Fruit fly (Drosophila melanogaster) whole organism, embryonic: ENCODE results near the gene Claspin.

ENCODE experiments used
- B-H1 ChIP-seq: fragments of 200-800 bp; sonication (Bioruptor generic); IDR thresholded peaks from 3 replicates; pipeline ENCODE4 v1.3.6; 2022; ENCODE audit warnings: missing biosample characterization, missing genetic modification characterization
- Blimp-1 ChIP-seq: fragments of 200-800 bp; sonication (Bioruptor generic); optimal IDR thresholded peaks from 3 replicates; lab custom pipeline; 2018; ENCODE audit warnings: missing biosample characterization, missing genetic modification characterization, mild to moderate bottlenecking, moderate library complexity, missing genetic modification reagents
- CG10366 ChIP-seq: fragments of 200-800 bp; sonication (Bioruptor generic); IDR thresholded peaks from 2 replicates; pipeline ENCODE4 v1.3.6; 2022; ENCODE audit warnings: missing biosample characterization, missing genetic modification characterization
- CG10462 ChIP-seq: fragments of 200-800 bp; sonication (Bioruptor generic); optimal IDR thresholded peaks from 2 replicates; lab custom pipeline; 2016; ENCODE audit warnings: missing biosample characterization, missing genetic modification characterization
- CG10654 ChIP-seq: fragments of 200-800 bp; sonication (Bioruptor generic); optimal IDR thresholded peaks from 2 replicates; lab custom pipeline; 2016; ENCODE audit warnings: missing biosample characterization, missing genetic modification characterization
- CG11093 ChIP-seq: fragments of 200-800 bp; sonication (Bioruptor generic); IDR thresholded peaks from 3 replicates; pipeline ENCODE4 v1.3.6; 2022; ENCODE audit warnings: missing biosample characterization, missing genetic modification characterization
- CG11560 ChIP-seq: fragments of 200-800 bp; sonication (Bioruptor generic); IDR thresholded peaks from 3 replicates; pipeline ENCODE4 v1.3.6; 2022; ENCODE audit warnings: missing biosample characterization, missing genetic modification characterization
- CG11696 ChIP-seq: fragments of 200-800 bp; sonication (Bioruptor generic); IDR thresholded peaks from 2 replicates; pipeline ENCODE4 v1.3.6; 2022; ENCODE audit warnings: missing biosample characterization, missing genetic modification characterization
- CG12104 ChIP-seq: fragments of 200-800 bp; sonication (Bioruptor generic); optimal IDR thresholded peaks from 3 replicates; lab custom pipeline; 2016; ENCODE audit warnings: missing biosample characterization, missing genetic modification characterization
- CG1233 ChIP-seq: fragments of 200-800 bp; sonication (Bioruptor generic); optimal IDR thresholded peaks from 4 replicates; lab custom pipeline; 2018; ENCODE audit warnings: missing biosample characterization, mild to moderate bottlenecking, missing genetic modification characterization
- CG13894 ChIP-seq: fragments of 200-800 bp; sonication (Bioruptor generic); optimal IDR thresholded peaks from 3 replicates; lab custom pipeline; 2018; ENCODE audit warnings: missing biosample characterization, mild to moderate bottlenecking, missing genetic modification characterization, moderate library complexity
- CG14050 ChIP-seq: fragments of 200-800 bp; sonication (Bioruptor generic); IDR thresholded peaks from 3 replicates; pipeline ENCODE4 v1.3.6; 2022; ENCODE audit warnings: missing biosample characterization, missing genetic modification characterization
- CG15601 ChIP-seq: fragments of 200-800 bp; sonication (Bioruptor generic); optimal IDR thresholded peaks from 3 replicates; lab custom pipeline; 2019; ENCODE audit warnings: missing biosample characterization, mild to moderate bottlenecking, missing genetic modification characterization, moderate library complexity
- CG17186 ChIP-seq: fragments of 200-800 bp; sonication (Bioruptor generic); optimal IDR thresholded peaks from 3 replicates; lab custom pipeline; 2017; ENCODE audit warnings: missing biosample characterization, missing genetic modification reagents, missing genetic modification characterization
- CG17328 ChIP-seq: fragments of 200-800 bp; sonication (Bioruptor generic); IDR thresholded peaks from 2 replicates; pipeline ENCODE4 v1.3.6; 2022; ENCODE audit warnings: missing biosample characterization, missing genetic modification characterization
- CG17359 ChIP-seq: fragments of 200-800 bp; sonication (Bioruptor generic); optimal IDR thresholded peaks from 3 replicates; lab custom pipeline; 2018; ENCODE audit warnings: missing biosample characterization, mild to moderate bottlenecking, missing genetic modification characterization, moderate library complexity
- CG32532 ChIP-seq: fragments of 200-800 bp; sonication (Bioruptor generic); IDR thresholded peaks from 2 replicates; pipeline ENCODE4 v1.3.6; 2022; ENCODE audit warnings: missing biosample characterization, missing genetic modification characterization
- CG6654 ChIP-seq: fragments of 200-800 bp; sonication (Bioruptor generic); optimal IDR thresholded peaks from 2 replicates; lab custom pipeline; 2017; ENCODE audit warnings: missing biosample characterization, mild to moderate bottlenecking, missing genetic modification characterization
- CG8765 ChIP-seq: fragments of 200-800 bp; sonication (Bioruptor generic); IDR thresholded peaks from 2 replicates; pipeline ENCODE4 v1.3.6; 2022; ENCODE audit warnings: missing biosample characterization, missing genetic modification characterization
- Dfd ChIP-seq, 2 experiments: fragments of >200 bp; optimal IDR thresholded peaks; 2 replicates each; lab custom pipeline; 2017; ENCODE audit warnings: missing biosample characterization in 2 of 2, missing genetic modification characterization in 2 of 2
- Doc3 ChIP-seq: fragments of 200-800 bp; sonication (Bioruptor generic); IDR thresholded peaks from 3 replicates; pipeline ENCODE4 v1.3.6; 2022; ENCODE audit warnings: missing biosample characterization, missing genetic modification characterization; ENCODE audit not compliant: partially characterized antibody
- Dp ChIP-seq: fragments of 200-800 bp; sonication (Bioruptor generic); optimal IDR thresholded peaks from 2 replicates; lab custom pipeline; 2018; ENCODE audit warnings: missing biosample characterization, mild to moderate bottlenecking, missing genetic modification characterization, moderate library complexity
- Ets97D ChIP-seq: fragments of 200-800 bp; sonication (Bioruptor generic); optimal IDR thresholded peaks from 3 replicates; lab custom pipeline; 2016; ENCODE audit warnings: missing biosample characterization, missing genetic modification characterization
- GATAe ChIP-seq: fragments of 200-800 bp; sonication (Bioruptor generic); conservative IDR thresholded peaks from 2 replicates; pipeline ENCODE4 v1.3.6; 2022; ENCODE audit warnings: missing biosample characterization, missing genetic modification characterization
- HmgD ChIP-seq: fragments of 200-800 bp; sonication (Bioruptor generic); optimal IDR thresholded peaks from 3 replicates; lab custom pipeline; 2016; ENCODE audit warnings: missing biosample characterization, missing genetic modification characterization
- Hmx ChIP-seq: fragments of 200-800 bp; sonication (Bioruptor generic); optimal IDR thresholded peaks from 2 replicates; lab custom pipeline; 2016; ENCODE audit warnings: missing biosample characterization, missing genetic modification characterization
- Lim3 ChIP-seq: fragments of 200-800 bp; sonication (Bioruptor generic); IDR thresholded peaks from 2 replicates; pipeline ENCODE4 v1.3.6; 2022; ENCODE audit warnings: missing biosample characterization, missing genetic modification characterization
- Mad ChIP-seq: fragments of 200-800 bp; sonication (Bioruptor generic); optimal IDR thresholded peaks from 2 replicates; lab custom pipeline; 2016; ENCODE audit warnings: missing biosample characterization, missing genetic modification characterization
- NC2β ChIP-seq: fragments of 200-800 bp; sonication (Bioruptor generic); optimal IDR thresholded peaks from 2 replicates; lab custom pipeline; 2016; ENCODE audit warnings: missing biosample characterization, missing genetic modification characterization
- NK7.1 ChIP-seq: fragments of 200-800 bp; sonication (Bioruptor generic); optimal IDR thresholded peaks from 3 replicates; lab custom pipeline; 2016; ENCODE audit warnings: missing biosample characterization, missing genetic modification characterization
- Oaz ChIP-seq: fragments of 200-800 bp; sonication (Bioruptor generic); IDR thresholded peaks from 2 replicates; pipeline ENCODE4 v1.3.6; 2022; ENCODE audit warnings: missing biosample characterization, missing genetic modification characterization
- Ptx1 ChIP-seq: fragments of 200-800 bp; sonication (Bioruptor generic); IDR thresholded peaks from 2 replicates; pipeline ENCODE4 v1.3.6; 2022; ENCODE audit warnings: missing biosample characterization, missing genetic modification characterization
- Usf ChIP-seq: fragments of 200-800 bp; sonication (Bioruptor generic); optimal IDR thresholded peaks from 2 replicates; lab custom pipeline; 2017; ENCODE audit warnings: missing genotype, missing biosample characterization, missing genetic modification characterization
- ara ChIP-seq: fragments of 200-800 bp; sonication (Bioruptor generic); IDR thresholded peaks from 2 replicates; pipeline ENCODE4 v1.3.6; 2022; ENCODE audit warnings: missing biosample characterization, missing genetic modification characterization
- bsh ChIP-seq, 2 experiments: fragments of 200-800 bp; sonication (Bioruptor generic); optimal IDR thresholded peaks; 2 replicates each; lab custom pipeline; 2017 to 2018; ENCODE audit warnings: mild to moderate bottlenecking in 2 of 2, missing biosample characterization in 2 of 2, missing genetic modification characterization in 2 of 2, moderate library complexity in 1 of 2
- cg ChIP-seq: fragments of 200-800 bp; sonication (Bioruptor generic); optimal IDR thresholded peaks from 3 replicates; lab custom pipeline; 2019; ENCODE audit warnings: missing biosample characterization, mild to moderate bottlenecking, missing genetic modification characterization, moderate library complexity
- crol ChIP-seq: fragments of 200-800 bp; sonication (Bioruptor generic); IDR thresholded peaks from 2 replicates; pipeline ENCODE4 v1.3.6; 2022; ENCODE audit warnings: missing biosample characterization, missing genetic modification characterization
- ems ChIP-seq: fragments of 200-800 bp; sonication (Bioruptor generic); optimal IDR thresholded peaks from 3 replicates; lab custom pipeline; 2016; ENCODE audit warnings: missing biosample characterization, missing genetic modification characterization
- esg ChIP-seq: fragments of 200-800 bp; sonication (Bioruptor generic); conservative IDR thresholded peaks from 2 replicates; pipeline ENCODE4 v1.3.6; 2022; ENCODE audit warnings: missing biosample characterization, missing genetic modification characterization
- grn ChIP-seq: fragments of 200-800 bp; sonication (Bioruptor generic); optimal IDR thresholded peaks from 3 replicates; lab custom pipeline; 2017; ENCODE audit warnings: missing biosample characterization, missing genetic modification characterization
- h ChIP-seq: fragments of >200 bp; optimal IDR thresholded peaks from 2 replicates; lab custom pipeline; 2017
- ham ChIP-seq: fragments of 200-800 bp; sonication (Bioruptor generic); IDR thresholded peaks from 2 replicates; pipeline ENCODE4 v1.3.6; 2022; ENCODE audit warnings: missing biosample characterization, missing genetic modification characterization
- hth ChIP-seq: fragments of >200 bp; optimal IDR thresholded peaks from 2 replicates; lab custom pipeline; 2017; ENCODE audit warnings: inconsistent platforms
- inv ChIP-seq: fragments of 200-800 bp; sonication (Bioruptor generic); IDR thresholded peaks from 2 replicates; pipeline ENCODE4 v1.3.6; 2022; ENCODE audit warnings: missing biosample characterization, missing genetic modification characterization; ENCODE audit not compliant: partially characterized antibody
- jing ChIP-seq: fragments of 200-800 bp; sonication (Bioruptor generic); optimal IDR thresholded peaks from 2 replicates; lab custom pipeline; 2018; ENCODE audit warnings: missing biosample characterization, mild to moderate bottlenecking, missing genetic modification characterization
- lbe ChIP-seq: fragments of 200-800 bp; sonication (Bioruptor generic); optimal IDR thresholded peaks from 2 replicates; lab custom pipeline; 2016; ENCODE audit warnings: missing biosample characterization, mild to moderate bottlenecking, missing genetic modification characterization
- lov ChIP-seq, 2 experiments: fragments of 200-800 bp in 1 of 2; fragments of >200 bp in 1 of 2; sonication (Bioruptor generic) in 1 of 2; IDR thresholded peaks in 1 of 2; optimal IDR thresholded peaks in 1 of 2; 2 replicates in 1 of 2; 3 replicates in 1 of 2; pipeline versions ENCODE4 v1.3.6 to Lab custom; 2017 to 2022; ENCODE audit warnings: missing biosample characterization in 1 of 2, missing genetic modification characterization in 1 of 2
- pros ChIP-seq: fragments of 200-800 bp; sonication (Bioruptor generic); optimal IDR thresholded peaks from 3 replicates; lab custom pipeline; 2019; ENCODE audit warnings: missing biosample characterization, mild to moderate bottlenecking, missing genetic modification characterization, moderate library complexity
- repo ChIP-seq: fragments of 200-800 bp; sonication (Bioruptor generic); optimal IDR thresholded peaks from 2 replicates; lab custom pipeline; 2016; ENCODE audit warnings: missing biosample characterization, missing genetic modification characterization
- sisA ChIP-seq: fragments of 200-800 bp; sonication (Bioruptor generic); IDR thresholded peaks from 2 replicates; pipeline ENCODE4 v1.3.6; 2022; ENCODE audit warnings: missing biosample characterization, missing genetic modification characterization
- ssp ChIP-seq: fragments of 200-800 bp; sonication (Bioruptor generic); IDR thresholded peaks from 2 replicates; pipeline ENCODE4 v1.3.6; 2022; ENCODE audit warnings: missing biosample characterization, missing genetic modification characterization
- stwl ChIP-seq: fragments of 200-800 bp; sonication (Bioruptor generic); optimal IDR thresholded peaks from 3 replicates; lab custom pipeline; 2018; ENCODE audit warnings: missing biosample characterization, mild to moderate bottlenecking, missing genetic modification characterization, moderate library complexity
- zf30C ChIP-seq: fragments of 200-800 bp; sonication (Bioruptor generic); optimal IDR thresholded peaks from 3 replicates; lab custom pipeline; 2018; ENCODE audit warnings: missing biosample characterization, mild to moderate bottlenecking, missing genetic modification characterization

Gene Claspin

dm6 chr3L:4282627-4283026, 30.7 kb upstream of the Claspin start, which contains the start of gene CG11583 (continued):
- no peak for TF ChIP-seq pros
- no peak for TF ChIP-seq CG10366 (GFP tag; lab: Robert Waterston, UW)
- no peak for TF ChIP-seq ara (GFP tag; lab: Robert Waterston, UW)
- no peak for TF ChIP-seq Ptx1 (GFP tag; lab: Robert Waterston, UW)
- no peak for TF ChIP-seq lov (optimal IDR thresholded peaks at IDR 0.05; lab: Kevin White, UChicago)
- TF ChIP-seq lov (GFP tag; IDR thresholded peaks at IDR 0.05; lab: Robert Waterston, UW): no peak
- TF ChIP-seq ssp (GFP tag; lab: Robert Waterston, UW): no peak
- peak; percentile 74 for TF ChIP-seq Dp (GFP tag; lab: Kevin White, UChicago)
- TF ChIP-seq CG8765 (GFP tag; lab: Robert Waterston, UW): no peak
- TF ChIP-seq CG12104 (GFP tag; lab: Kevin White, UChicago): no peak
- TF ChIP-seq CG13894 (tag; lab: Kevin White, UChicago): no peak
- no peak for TF ChIP-seq sisA
- TF ChIP-seq esg: no peak
- peak; percentile 86 for TF ChIP-seq Ets97D
- peak; percentile 24 for TF ChIP-seq Mad
- no peak for TF ChIP-seq Usf (GFP tag; lab: Kevin White, UChicago)
- TF ChIP-seq repo (GFP tag; lab: Kevin White, UChicago): peak; percentile 14
- no peak for TF ChIP-seq cg (GFP tag; lab: Kevin White, UChicago)
- TF ChIP-seq h (lab: Kevin White, UChicago): no peak
- TF ChIP-seq CG17328 (GFP tag; lab: Robert Waterston, UW): no peak
- TF ChIP-seq Hmx (GFP tag; lab: Kevin White, UChicago): no peak
- TF ChIP-seq CG10654: no peak
- TF ChIP-seq Lim3 (GFP tag; lab: Robert Waterston, UW): no peak
- no peak for TF ChIP-seq HmgD (GFP tag; lab: Kevin White, UChicago)
- peak; percentile 57 for TF ChIP-seq NC2β (GFP tag; lab: Kevin White, UChicago)
- peak; percentile 39 for TF ChIP-seq lbe (GFP tag; lab: Kevin White, UChicago)
- TF ChIP-seq bsh (GFP tag; optimal IDR thresholded peaks at IDR 0.05; lab: Kevin White, UChicago): no peak
- no peak for TF ChIP-seq CG11696 (GFP tag; lab: Robert Waterston, UW)
- TF ChIP-seq inv: no peak
- no peak for TF ChIP-seq crol
- TF ChIP-seq CG11093: no peak
- no peak for TF ChIP-seq CG17359 (tag; lab: Kevin White, UChicago)
- no peak for TF ChIP-seq Dfd (GFP tag; optimal IDR thresholded peaks at IDR 0.05; lab: Kevin White, UChicago)
- TF ChIP-seq Blimp-1: no peak
- TF ChIP-seq NK7.1 (GFP tag; lab: Kevin White, UChicago): no peak
- no peak for TF ChIP-seq CG11560 (tag; lab: Robert Waterston, UW)
- peak; percentile 28 for TF ChIP-seq CG15601 (tag; lab: Kevin White, UChicago)
- peak; percentile 62 for TF ChIP-seq CG17186 (GFP tag; lab: Kevin White, UChicago)
- TF ChIP-seq jing (GFP tag; lab: Kevin White, UChicago): no peak
- peak; percentile 50 for TF ChIP-seq ems
- TF ChIP-seq CG1233: no peak
- no peak for TF ChIP-seq zf30C
- TF ChIP-seq CG6654 (GFP tag; lab: Kevin White, UChicago): no peak
- TF ChIP-seq hth (lab: Kevin White, UChicago): no peak
- TF ChIP-seq Doc3 (GFP tag; lab: Robert Waterston, UW): no peak
- TF ChIP-seq stwl (tag; lab: Kevin White, UChicago): peak; percentile 92
- TF ChIP-seq B-H1 (GFP tag; lab: Robert Waterston, UW): no peak
- no peak for TF ChIP-seq CG10462 (GFP tag; lab: Kevin White, UChicago)
- no peak for TF ChIP-seq CG14050 (GFP tag; lab: Robert Waterston, UW)
- TF ChIP-seq ham: no peak
- no peak for TF ChIP-seq GATAe
- peak; percentile 66 for TF ChIP-seq CG32532 (GFP tag; lab: Robert Waterston, UW)
- no peak for TF ChIP-seq Oaz (GFP tag; lab: Robert Waterston, UW)
- no peak for TF ChIP-seq grn
